Worm (Caenorhabditis elegans) whole organism, midembryonic: ENCODE results near the gene K06H6.5.

Source experiments
- T22C8.4 ChIP-seq: fragments of 200-800 bp; sonication (Bioruptor generic); IDR thresholded peaks from 2 replicates; pipeline ENCODE4 v1.3.6; 2022; ENCODE audit warnings: missing genetic modification characterization, missing compliant biosample characterization
- flt-1 ChIP-seq: fragments of 200-800 bp; sonication (Bioruptor generic); IDR thresholded peaks from 2 replicates; pipeline ENCODE4 v1.3.6; 2022; ENCODE audit warnings: missing genetic modification characterization, missing compliant biosample characterization
- klf-2 ChIP-seq: fragments of 200-800 bp; sonication (Bioruptor generic); conservative IDR thresholded peaks from 2 replicates; pipeline ENCODE4 v1.3.6; 2022; ENCODE audit warnings: missing genetic modification reagents, missing genetic modification characterization, missing compliant biosample characterization
- med-1 ChIP-seq: sonication (generic microtip); optimal IDR thresholded peaks from 2 replicates; lab custom pipeline; 2017; ENCODE audit warnings: missing genetic modification characterization, mild to moderate bottlenecking, missing compliant biosample characterization, antibody characterized with exemption, missing genetic modification reagents; ENCODE audit not compliant: insufficient read depth
- ref-1 ChIP-seq: fragments of 200-800 bp; sonication (Bioruptor generic); conservative IDR thresholded peaks from 2 replicates; pipeline ENCODE4 v1.3.6; 2022; ENCODE audit warnings: missing genetic modification reagents, missing genetic modification characterization, missing compliant biosample characterization
- tab-1 ChIP-seq: fragments of 200-800 bp; sonication (Bioruptor generic); IDR thresholded peaks from 2 replicates; pipeline ENCODE4 v1.3.6; 2022; ENCODE audit warnings: missing genetic modification characterization, missing compliant biosample characterization
- ztf-23 ChIP-seq: fragments of 200-800 bp; sonication (Bioruptor generic); IDR thresholded peaks from 2 replicates; pipeline ENCODE4 v1.3.6; 2022; ENCODE audit warnings: missing genetic modification reagents, missing genetic modification characterization, missing compliant biosample characterization
- ztf-29 ChIP-seq: fragments of 200-800 bp; sonication (Bioruptor generic); IDR thresholded peaks from 2 replicates; pipeline ENCODE4 v1.3.6; 2022; ENCODE audit warnings: missing genetic modification reagents, missing genetic modification characterization, missing compliant biosample characterization

- TF ChIP-seq med-1 (GFP tag; lab: Kevin White, UChicago), result no peak
- TF ChIP-seq T22C8.4, result no peak
- TF ChIP-seq ref-1 (GFP tag; lab: Robert Waterston, UW), result no peak
- TF ChIP-seq ztf-29 (GFP tag; lab: Robert Waterston, UW), result no peak
- TF ChIP-seq flt-1 (GFP tag; lab: Robert Waterston, UW), result no peak
- no peak for TF ChIP-seq ztf-23 (GFP tag; lab: Robert Waterston, UW)
- TF ChIP-seq tab-1, result no peak
- TF ChIP-seq klf-2 (GFP tag; lab: Robert Waterston, UW), result no peak
Observed at ce11 chrV:541470-541869, 34.7 kb upstream of the K06H6.5 start.
